Worm (Caenorhabditis elegans): ENCODE measurements around the gene srh-62.

srh-62 gene

ce11 chrV:361291-361690 lies 41.6 kb downstream of the srh-62 start:
- TF ChIP-seq aly-2 (tag; optimal IDR thresholded peaks at IDR 0.05) (no peak), efl-1 (optimal IDR thresholded peaks at IDR 0.05) (no peak), efl-1 (GFP tag; optimal IDR thresholded peaks at IDR 0.05 in 1 of 2) (peak in 1 of 2 experiments; percentile 80), hpl-2 (GFP tag; optimal IDR thresholded peaks at IDR 0.05) (no peak)

DNA sequence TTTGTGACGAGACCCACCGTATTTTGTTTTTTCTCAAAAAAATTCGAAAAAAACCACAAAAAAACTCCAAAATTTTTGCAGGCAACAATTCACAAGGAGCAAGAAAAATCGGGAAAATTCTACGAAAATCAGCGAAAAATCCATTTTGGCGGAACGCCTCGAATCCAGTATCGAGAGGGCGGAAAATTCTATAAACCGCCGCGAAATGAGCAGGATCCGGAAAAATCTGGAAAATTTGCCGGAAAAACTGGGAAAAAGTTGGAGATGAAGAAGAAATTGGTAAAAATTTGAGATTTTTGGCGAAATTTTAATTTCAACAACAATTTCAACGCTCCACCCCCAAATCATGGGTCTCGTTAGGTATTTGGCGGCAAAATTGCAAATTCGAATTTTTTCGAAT lies 42.9 kb downstream of the srh-62 start:
- TF ChIP-seq sup-37 (GFP tag; optimal IDR thresholded peaks at IDR 0.05) (no peak), efl-1 (optimal IDR thresholded peaks at IDR 0.05) (no peak), efl-1 (GFP tag; optimal IDR thresholded peaks at IDR 0.05 in 1 of 2) (peak in 1 of 2 experiments; percentile 52)

- TF ChIP-seq unc-130 (tag; optimal IDR thresholded peaks at IDR 0.05) (no peak), ztf-4 (tag; optimal IDR thresholded peaks at IDR 0.05) (no peak), vab-15 (tag; optimal IDR thresholded peaks at IDR 0.05) (no peak), swsn-7 (tag; optimal IDR thresholded peaks at IDR 0.05) (no peak), grh-1 (GFP tag; IDR thresholded peaks at IDR 0.05) (no peak)
These were observed 43.5 kb downstream of the srh-62 start, which contains the start of gene T22H9.1 for ce11 chrV:359466-359865. T22H9.1 (plus strand) TSS chrV:359766.

ce11 chrV:358473-358872 lies 44.5 kb downstream of the srh-62 start:
- TF ChIP-seq ceh-82 (tag; optimal IDR thresholded peaks at IDR 0.05), result no peak
- no peak for TF ChIP-seq snu-23 (GFP tag; optimal IDR thresholded peaks at IDR 0.05)
- no peak for TF ChIP-seq ceh-8 (GFP tag; optimal IDR thresholded peaks at IDR 0.05)
- TF ChIP-seq snpc-4 (tag; optimal IDR thresholded peaks at IDR 0.05), result no peak
- no peak for TF ChIP-seq nhr-19 (GFP tag; conservative IDR thresholded peaks at IDR 0.05)
- no peak for TF ChIP-seq nhr-77 (tag; optimal IDR thresholded peaks at IDR 0.05)
- no peak for TF ChIP-seq efl-1 (optimal IDR thresholded peaks at IDR 0.05)
- no peak for TF ChIP-seq efl-1 (GFP tag; optimal IDR thresholded peaks at IDR 0.05 in 1 of 2)
- no peak for TF ChIP-seq nhr-28 (tag; optimal IDR thresholded peaks at IDR 0.05)
- no peak for TF ChIP-seq blmp-1 (tag; optimal IDR thresholded peaks at IDR 0.05)

ce11 chrV:356959-357702 lies 45.8 kb downstream of the srh-62 start:
- no peak for TF ChIP-seq ceh-82 (tag; optimal IDR thresholded peaks at IDR 0.05)
- TF ChIP-seq ceh-90 (tag; optimal IDR thresholded peaks at IDR 0.05), result no peak
- TF ChIP-seq pqm-1 (tag; optimal IDR thresholded peaks at IDR 0.05), result no peak
- no peak for TF ChIP-seq zip-4 (GFP tag; optimal IDR thresholded peaks at IDR 0.05)
- TF ChIP-seq unc-86 (tag; optimal IDR thresholded peaks at IDR 0.05), result no peak
- TF ChIP-seq ceh-88 (GFP tag; IDR thresholded peaks at IDR 0.05), result no peak
- TF ChIP-seq sptf-1 (tag; optimal IDR thresholded peaks at IDR 0.05), result no peak
- no peak for TF ChIP-seq efl-1 (optimal IDR thresholded peaks at IDR 0.05)
- TF ChIP-seq efl-1 (GFP tag; optimal IDR thresholded peaks at IDR 0.05 in 1 of 2), result peak in 1 of 2 experiments; percentile 1

DNA sequence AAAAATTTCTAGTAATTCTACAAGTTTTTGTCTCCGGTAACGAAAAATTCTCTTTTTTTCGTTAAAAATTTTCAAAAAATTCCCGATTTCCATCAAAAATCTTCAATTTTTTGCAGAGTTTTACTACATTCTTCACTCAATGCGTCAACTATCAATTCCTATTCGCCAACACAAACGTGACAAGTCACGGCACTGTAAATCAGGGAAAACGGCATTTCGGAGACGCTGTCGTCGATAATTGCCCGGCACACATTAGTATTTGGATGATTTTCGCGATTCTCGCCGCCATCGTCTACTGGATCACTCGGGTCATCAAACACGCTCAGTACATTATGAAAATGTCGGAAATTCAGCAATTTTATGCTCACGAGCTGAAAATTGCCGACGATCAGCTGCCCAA lies 51.1 kb downstream of the srh-62 start:
- TF ChIP-seq fkh-4 (tag; optimal IDR thresholded peaks at IDR 0.05; ENCODE audit: borderline replicate concordance) (no peak), efl-1 (optimal IDR thresholded peaks at IDR 0.05) (no peak), efl-1 (GFP tag; optimal IDR thresholded peaks at IDR 0.05 in 1 of 2) (peak in 1 of 2 experiments; percentile 20)
